Worm (Caenorhabditis elegans): ENCODE results near the gene cpg-8.

cpg-8 gene

ce11 chrV:4730075-4730474 is 37.8 kb upstream of the cpg-8 start, which contains the start of gene tig-2 (continued):
- TF ChIP-seq unc-39 (tag; optimal IDR thresholded peaks at IDR 0.05) (no peak), pqm-1 (tag; optimal IDR thresholded peaks at IDR 0.05) (no peak), lin-1 (GFP tag; IDR thresholded peaks at IDR 0.05) (no peak), fkh-10 (GFP tag; optimal IDR thresholded peaks at IDR 0.05) (no peak), mdl-1 (tag; optimal IDR thresholded peaks at IDR 0.05) (no peak), mdt-29 (GFP tag; IDR thresholded peaks at IDR 0.05) (no peak), rbr-2 (tag; optimal IDR thresholded peaks at IDR 0.05) (no peak), lin-15B (tag; optimal IDR thresholded peaks at IDR 0.05) (no peak), ceh-62 (tag; optimal IDR thresholded peaks at IDR 0.05) (no peak), F49E8.2 (tag; optimal IDR thresholded peaks at IDR 0.05; ENCODE audit: borderline replicate concordance) (no peak), zip-2 (tag; optimal IDR thresholded peaks at IDR 0.05) (no peak), ztf-7 (tag; optimal IDR thresholded peaks at IDR 0.05) (no peak), dpl-1 (GFP tag; optimal IDR thresholded peaks at IDR 0.05) (no peak), nhr-25 (tag; optimal IDR thresholded peaks at IDR 0.05; ENCODE audit: borderline replicate concordance, insufficient read depth) (no peak), ama-1 (optimal IDR thresholded peaks at IDR 0.05) (no peak), Y5F2A.4 (GFP tag; optimal IDR thresholded peaks at IDR 0.05) (no peak), T20F7.1 (GFP tag; optimal IDR thresholded peaks at IDR 0.05) (no peak), nhr-28 (tag; optimal IDR thresholded peaks at IDR 0.05) (peak; percentile 48), dmd-8 (GFP tag; IDR thresholded peaks at IDR 0.05) (no peak), spr-1 (tag; optimal IDR thresholded peaks at IDR 0.05) (no peak), T26A8.4 (GFP tag; IDR thresholded peaks at IDR 0.05) (no peak), nhr-11 (tag; optimal IDR thresholded peaks at IDR 0.05) (peak; percentile 16), tra-1 (GFP tag; IDR thresholded peaks at IDR 0.05) (no peak), vab-7 (GFP tag; IDR thresholded peaks at IDR 0.05) (no peak), spr-3 (GFP tag; optimal IDR thresholded peaks at IDR 0.05) (no peak), mes-2 (tag; optimal IDR thresholded peaks at IDR 0.05; ENCODE audit: poor library complexity, severe bottlenecking) (no peak), zip-11 (GFP tag; IDR thresholded peaks at IDR 0.05) (no peak), hif-1 (tag; optimal IDR thresholded peaks at IDR 0.05) (no peak), ZK546.5 (tag; optimal IDR thresholded peaks at IDR 0.05) (no peak), ceh-44 (GFP tag; IDR thresholded peaks at IDR 0.05) (no peak), fos-1 (tag; optimal IDR thresholded peaks at IDR 0.05) (no peak), ceh-32 (tag; optimal IDR thresholded peaks at IDR 0.05; ENCODE audit: poor library complexity) (no peak), lim-7 (GFP tag; IDR thresholded peaks at IDR 0.05) (no peak), daf-19 (GFP tag; conservative IDR thresholded peaks at IDR 0.05) (no peak), egl-27 (tag; optimal IDR thresholded peaks at IDR 0.05) (no peak), duxl-1 (tag; optimal IDR thresholded peaks at IDR 0.05; ENCODE audit: poor library complexity) (no peak), daf-8 (GFP tag; IDR thresholded peaks at IDR 0.05) (no peak), dmd-6 (GFP tag; IDR thresholded peaks at IDR 0.05) (peak; percentile 58), ZK337.2 (GFP tag; IDR thresholded peaks at IDR 0.05) (no peak), ztf-11 (tag; optimal IDR thresholded peaks at IDR 0.05) (no peak), lin-13 (GFP tag; optimal IDR thresholded peaks at IDR 0.05) (no peak), snpc-4 (tag; optimal IDR thresholded peaks at IDR 0.05) (no peak), jun-1 (tag; optimal IDR thresholded peaks at IDR 0.05) (no peak), dve-1 (tag; optimal IDR thresholded peaks at IDR 0.05; ENCODE audit: insufficient read depth) (no peak), ctbp-1 (GFP tag; IDR thresholded peaks at IDR 0.05) (0 out of 2 replicates have a peak, but pooled peaks have one; percentile 11), Y105C5A.15 (GFP tag; IDR thresholded peaks at IDR 0.05) (no peak), zfp-2 (tag; optimal IDR thresholded peaks at IDR 0.05) (no peak), Y75B8A.6 (GFP tag; IDR thresholded peaks at IDR 0.05) (no peak), nhr-237 (tag; optimal IDR thresholded peaks at IDR 0.05) (no peak), mxl-2 (GFP tag; conservative IDR thresholded peaks at IDR 0.05) (no peak), ceh-28 (tag; optimal IDR thresholded peaks at IDR 0.05) (no peak), zfp-3 (GFP tag; conservative IDR thresholded peaks at IDR 0.05) (no peak), egl-43 (GFP tag; IDR thresholded peaks at IDR 0.05) (no peak)

Measured in whole organism, L4 larva.